Fruit fly (Drosophila melanogaster): Measurements from ENCODE around the gene Hsp70Ab.
"Not testable (repeated sequence)": the region's sequence is repeated elsewhere in the genome, so short reads cannot be mapped to it uniquely, and the experiment has no call there.

The Hsp70Ab gene

dm6 chr3R:11958235-11958634 is at the start of gene Hsp70Ab:
TSS of gene Hsp70Ab (plus strand) at chr3R:11958535.
- TF ChIP-seq usp (GFP tag; optimal IDR thresholded peaks at IDR 0.05); CG8478 (optimal IDR thresholded peaks at IDR 0.05); pan (optimal IDR thresholded peaks at IDR 0.05): not testable (repeated sequence)

dm6 chr3R:11920605-11921004 is 37.7 kb upstream of the Hsp70Ab start:
- TF ChIP-seq pan (optimal IDR thresholded peaks at IDR 0.05) (no peak), EcR (GFP tag; optimal IDR thresholded peaks at IDR 0.05) (no peak), usp (GFP tag; optimal IDR thresholded peaks at IDR 0.05) (no peak), CG8478 (optimal IDR thresholded peaks at IDR 0.05) (no peak), Dll (optimal IDR thresholded peaks at IDR 0.05) (no peak), psq (optimal IDR thresholded peaks at IDR 0.05) (no peak)

DNA sequence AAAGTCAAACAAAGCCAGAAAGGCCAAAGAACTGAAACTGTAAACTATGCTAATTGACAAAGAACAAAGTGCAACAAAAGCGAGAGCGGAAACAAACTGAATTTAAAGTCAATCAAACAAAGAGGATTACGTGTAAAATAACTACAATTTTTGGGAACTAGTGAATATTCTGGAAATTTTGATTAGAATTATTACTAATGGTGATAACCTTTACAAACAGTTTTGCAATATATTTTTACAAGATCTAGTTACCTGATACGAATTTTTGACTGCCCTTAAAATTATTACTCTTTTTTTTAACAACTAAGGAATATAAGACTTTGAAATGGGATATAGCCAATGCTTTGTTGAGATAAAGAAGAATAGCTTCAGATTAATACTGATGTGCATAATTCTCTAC is 27.4 kb upstream of the Hsp70Ab start, which contains the start of gene CG14731:
TSS of gene CG14731 (plus strand) at position 301 of the 400 bp plus-strand sequence.
- TF ChIP-seq psq (optimal IDR thresholded peaks at IDR 0.05), result no peak
- TF ChIP-seq CG8478 (optimal IDR thresholded peaks at IDR 0.05), result no peak
- no peak for TF ChIP-seq Dll (optimal IDR thresholded peaks at IDR 0.05)
- TF ChIP-seq usp (GFP tag; optimal IDR thresholded peaks at IDR 0.05), result no peak
- no peak for TF ChIP-seq pan (optimal IDR thresholded peaks at IDR 0.05)
- TF ChIP-seq EcR (GFP tag; optimal IDR thresholded peaks at IDR 0.05), result no peak

DNA sequence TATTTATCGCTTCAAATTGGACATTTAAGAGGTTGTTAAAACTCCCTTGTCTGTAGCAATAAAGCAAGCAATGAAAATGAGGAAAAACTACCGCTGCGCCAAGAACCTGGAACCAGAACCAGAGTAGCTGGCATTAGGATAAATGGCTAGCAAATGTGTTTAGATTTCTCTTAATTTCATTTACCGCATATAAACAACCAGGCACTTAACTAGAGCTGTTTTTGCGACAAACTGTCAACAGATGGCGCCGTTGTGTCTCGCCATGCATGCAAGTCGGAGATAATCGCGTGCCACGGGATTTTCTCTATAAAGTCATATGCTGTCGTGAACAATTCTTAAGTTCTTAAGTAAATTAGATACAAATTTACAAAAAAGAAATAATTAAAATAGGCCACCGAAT is 24.4 kb upstream of the Hsp70Ab start:
- TF ChIP-seq usp (GFP tag; optimal IDR thresholded peaks at IDR 0.05), result no peak
- TF ChIP-seq EcR (GFP tag; optimal IDR thresholded peaks at IDR 0.05), result no peak
- TF ChIP-seq Dll (optimal IDR thresholded peaks at IDR 0.05), result no peak

DNA sequence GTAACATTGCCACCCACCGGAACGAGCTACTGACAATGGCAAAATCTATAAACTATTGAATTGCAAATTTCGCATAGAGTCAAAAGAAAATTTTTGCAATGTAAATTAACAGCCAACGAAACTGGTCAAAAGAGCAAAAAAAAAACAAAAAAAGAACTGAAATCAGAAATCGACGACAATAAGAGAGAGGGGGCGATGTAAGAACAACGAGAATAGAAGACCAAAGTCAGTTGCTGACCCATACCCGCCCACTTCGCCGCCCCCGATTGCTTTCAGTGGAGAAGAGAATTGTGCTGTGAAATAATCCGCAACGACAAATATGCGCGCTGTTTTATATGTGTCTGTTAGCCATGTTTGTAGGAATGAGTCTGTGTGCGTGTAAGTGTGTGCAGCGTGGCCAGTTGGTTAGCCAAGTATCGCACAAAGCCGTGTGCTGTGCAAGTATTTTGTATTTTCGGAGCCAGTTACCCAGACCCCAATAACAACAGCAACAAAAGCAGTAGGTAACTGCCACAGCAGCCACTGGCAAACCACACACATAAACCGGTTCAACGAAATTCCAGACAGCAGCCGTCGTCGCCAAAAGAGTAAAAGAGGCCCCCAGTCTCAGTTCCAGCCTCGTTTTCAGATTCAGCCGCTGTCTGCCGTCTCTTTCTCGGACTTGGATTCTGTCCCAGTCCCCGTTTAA is 20.8 kb upstream of the Hsp70Ab start:
- no peak for TF ChIP-seq pan (optimal IDR thresholded peaks at IDR 0.05)
- no peak for TF ChIP-seq EcR (GFP tag; optimal IDR thresholded peaks at IDR 0.05)
- no peak for TF ChIP-seq usp (GFP tag; optimal IDR thresholded peaks at IDR 0.05)
- TF ChIP-seq Dll (optimal IDR thresholded peaks at IDR 0.05), result no peak
- no peak for TF ChIP-seq CG8478 (optimal IDR thresholded peaks at IDR 0.05)
- no peak for TF ChIP-seq psq (optimal IDR thresholded peaks at IDR 0.05)

DNA sequence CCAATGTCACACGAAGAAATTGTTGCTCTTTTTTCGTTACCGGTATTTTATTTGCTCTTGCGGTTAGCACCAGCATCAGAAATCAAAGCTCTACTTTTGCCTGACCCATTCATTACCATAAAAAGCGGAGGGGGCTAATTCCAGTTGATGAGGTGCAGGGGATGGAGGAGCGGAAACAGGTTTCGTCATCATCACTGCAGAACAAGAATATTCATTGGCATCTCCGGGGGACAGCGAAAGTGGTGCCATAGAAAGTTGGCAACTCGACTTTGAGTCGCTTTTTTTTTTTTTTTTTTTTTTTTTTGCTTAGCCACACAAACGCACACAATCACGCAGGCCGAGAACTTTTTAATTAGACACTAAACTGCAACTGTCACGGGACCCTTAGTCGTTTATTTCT is 17.2 kb upstream of the Hsp70Ab start:
- TF ChIP-seq psq (optimal IDR thresholded peaks at IDR 0.05) (no peak), pan (optimal IDR thresholded peaks at IDR 0.05) (no peak), Dll (optimal IDR thresholded peaks at IDR 0.05) (no peak), usp (GFP tag; optimal IDR thresholded peaks at IDR 0.05) (no peak), CG8478 (optimal IDR thresholded peaks at IDR 0.05) (no peak), EcR (GFP tag; optimal IDR thresholded peaks at IDR 0.05) (no peak)

DNA sequence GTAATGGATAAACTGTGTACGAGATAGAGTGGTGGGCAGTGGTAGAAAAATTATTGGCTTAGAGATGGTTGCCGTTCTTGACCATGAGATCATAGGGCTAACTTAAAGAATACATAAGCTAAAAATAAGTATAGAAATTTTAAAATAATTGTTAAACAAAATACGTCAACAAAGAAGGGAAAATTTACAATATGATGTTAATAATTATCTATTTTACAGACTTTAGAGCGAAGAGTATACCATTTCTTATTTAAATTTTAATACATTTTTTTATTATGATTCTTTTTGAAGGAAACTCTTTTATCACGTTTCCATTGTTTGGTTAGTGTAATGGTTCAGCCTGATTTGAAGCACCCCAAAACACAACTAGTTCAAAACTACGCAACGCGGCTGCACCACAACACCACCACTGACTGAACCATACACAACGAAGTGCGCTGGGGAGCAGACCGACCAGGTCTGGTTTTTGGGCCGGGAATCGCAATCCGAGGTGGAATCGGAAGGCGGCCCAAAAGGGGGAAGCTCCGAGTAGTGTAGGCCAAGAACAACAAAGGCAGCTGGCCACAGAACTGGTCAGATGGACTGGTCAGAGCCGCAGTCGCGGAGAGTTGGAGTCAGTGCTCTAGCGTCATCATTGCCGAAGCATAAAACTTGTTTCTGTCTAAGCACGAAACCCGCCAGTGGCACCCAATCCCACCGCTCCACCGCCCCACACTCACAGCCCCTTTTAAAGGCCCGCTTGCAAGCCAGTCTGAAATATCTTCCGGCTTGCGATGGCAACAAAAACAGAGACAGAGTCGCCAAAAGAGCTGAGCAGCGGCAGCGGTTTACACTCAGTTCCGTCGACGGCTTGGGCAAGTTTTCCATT is 12.7 kb upstream of the Hsp70Ab start:
- no peak for TF ChIP-seq EcR (GFP tag; optimal IDR thresholded peaks at IDR 0.05)
- no peak for TF ChIP-seq psq (optimal IDR thresholded peaks at IDR 0.05)
- no peak for TF ChIP-seq pan (optimal IDR thresholded peaks at IDR 0.05)
- no peak for TF ChIP-seq CG8478 (optimal IDR thresholded peaks at IDR 0.05)
- no peak for TF ChIP-seq Dll (optimal IDR thresholded peaks at IDR 0.05)
- no peak for TF ChIP-seq usp (GFP tag; optimal IDR thresholded peaks at IDR 0.05)

DNA sequence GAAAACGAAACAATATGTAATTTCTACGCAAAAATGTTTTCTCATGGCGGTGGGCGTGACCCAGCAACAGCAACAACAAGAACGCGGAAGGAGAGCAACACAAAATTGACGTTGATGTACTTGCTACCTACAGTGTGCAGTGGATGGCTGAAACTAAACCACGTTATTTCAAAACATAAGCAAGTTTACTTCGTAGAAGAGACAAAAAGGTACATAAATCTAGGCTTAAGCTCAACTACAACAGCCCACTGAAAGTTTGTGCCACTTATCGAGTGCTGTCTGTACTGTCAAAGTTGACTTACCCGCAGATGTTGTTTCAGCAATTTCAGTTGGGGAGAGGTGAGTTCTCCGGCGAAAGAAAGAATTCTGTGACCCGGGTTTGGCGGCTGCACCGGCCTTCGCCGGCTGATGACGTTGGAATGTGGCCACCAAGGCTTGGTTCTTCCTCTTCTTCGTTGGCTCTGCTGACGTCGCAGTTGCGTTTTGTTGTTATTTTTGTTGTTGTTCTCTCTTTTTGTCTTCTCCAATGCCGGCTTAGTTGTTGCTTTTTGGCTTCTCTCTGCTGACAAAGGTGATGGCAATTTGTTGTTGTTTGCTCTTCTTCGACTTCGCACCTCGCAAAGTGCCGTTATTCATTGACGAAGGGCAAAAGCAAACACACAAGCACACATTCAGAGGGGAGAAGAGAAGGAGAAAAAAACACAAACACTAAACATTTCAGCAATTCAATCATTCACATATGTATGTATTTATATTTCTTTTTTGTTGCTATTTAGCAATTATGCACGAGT is 11.1 kb upstream of the Hsp70Ab start:
- TF ChIP-seq EcR (GFP tag; optimal IDR thresholded peaks at IDR 0.05) (no peak), psq (optimal IDR thresholded peaks at IDR 0.05) (no peak), Dll (optimal IDR thresholded peaks at IDR 0.05) (no peak), usp (GFP tag; optimal IDR thresholded peaks at IDR 0.05) (no peak), CG8478 (optimal IDR thresholded peaks at IDR 0.05) (no peak), pan (optimal IDR thresholded peaks at IDR 0.05) (no peak)

DNA sequence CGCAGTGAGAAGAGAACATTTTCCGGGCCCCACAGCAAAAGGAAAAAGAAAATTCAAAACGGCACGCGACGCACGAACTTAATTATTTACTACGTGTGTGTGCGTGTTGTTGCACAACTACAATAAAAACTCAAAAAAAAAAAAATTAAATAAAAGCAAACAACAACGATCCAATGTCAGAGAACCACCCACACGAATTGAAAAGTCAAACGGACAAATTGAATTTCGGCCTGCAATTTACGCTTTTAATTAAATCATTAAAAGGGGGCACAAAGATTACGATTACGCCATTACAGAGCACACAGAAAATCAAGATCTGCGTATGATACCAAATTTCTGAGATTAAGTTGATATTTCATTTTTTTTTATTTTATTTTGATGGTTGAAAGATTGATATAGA is 10.4 kb upstream of the Hsp70Ab start:
- no peak for TF ChIP-seq Dll (optimal IDR thresholded peaks at IDR 0.05)
- TF ChIP-seq CG8478 (optimal IDR thresholded peaks at IDR 0.05), result no peak
- no peak for TF ChIP-seq psq (optimal IDR thresholded peaks at IDR 0.05)
- TF ChIP-seq pan (optimal IDR thresholded peaks at IDR 0.05), result no peak
- TF ChIP-seq usp (GFP tag; optimal IDR thresholded peaks at IDR 0.05), result no peak
- TF ChIP-seq EcR (GFP tag; optimal IDR thresholded peaks at IDR 0.05), result no peak

DNA sequence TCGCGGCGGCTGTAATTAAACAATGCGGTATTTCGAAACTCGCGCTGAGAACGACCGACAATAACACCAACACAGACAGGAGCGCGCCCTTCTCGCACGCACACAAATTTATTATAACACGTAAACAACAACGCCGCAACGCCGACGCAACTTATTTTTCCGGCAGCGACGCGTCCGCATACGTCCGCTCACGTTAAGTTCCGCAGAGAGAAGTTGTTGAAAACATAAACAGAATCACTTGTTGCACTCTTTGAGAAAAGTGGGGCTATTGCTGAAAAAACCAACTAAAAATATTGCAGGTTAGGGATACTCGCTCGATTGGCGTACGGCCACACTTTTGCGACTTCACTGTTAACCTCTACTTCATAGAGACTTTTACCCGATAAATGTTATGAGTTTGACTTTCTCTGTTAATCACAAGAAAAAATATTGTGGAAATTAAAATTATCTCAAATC is 9.4 kb upstream of the Hsp70Ab start, which contains the start of gene Cad87A:
TSS of gene Cad87A (minus strand) at position 227 of the 456 bp plus-strand sequence.
- no peak for TF ChIP-seq Dll (optimal IDR thresholded peaks at IDR 0.05)
- no peak for TF ChIP-seq pan (optimal IDR thresholded peaks at IDR 0.05)
- TF ChIP-seq EcR (GFP tag; optimal IDR thresholded peaks at IDR 0.05), result no peak
- TF ChIP-seq CG8478 (optimal IDR thresholded peaks at IDR 0.05), result no peak
- TF ChIP-seq usp (GFP tag; optimal IDR thresholded peaks at IDR 0.05), result no peak
- TF ChIP-seq psq (optimal IDR thresholded peaks at IDR 0.05), result no peak

DNA sequence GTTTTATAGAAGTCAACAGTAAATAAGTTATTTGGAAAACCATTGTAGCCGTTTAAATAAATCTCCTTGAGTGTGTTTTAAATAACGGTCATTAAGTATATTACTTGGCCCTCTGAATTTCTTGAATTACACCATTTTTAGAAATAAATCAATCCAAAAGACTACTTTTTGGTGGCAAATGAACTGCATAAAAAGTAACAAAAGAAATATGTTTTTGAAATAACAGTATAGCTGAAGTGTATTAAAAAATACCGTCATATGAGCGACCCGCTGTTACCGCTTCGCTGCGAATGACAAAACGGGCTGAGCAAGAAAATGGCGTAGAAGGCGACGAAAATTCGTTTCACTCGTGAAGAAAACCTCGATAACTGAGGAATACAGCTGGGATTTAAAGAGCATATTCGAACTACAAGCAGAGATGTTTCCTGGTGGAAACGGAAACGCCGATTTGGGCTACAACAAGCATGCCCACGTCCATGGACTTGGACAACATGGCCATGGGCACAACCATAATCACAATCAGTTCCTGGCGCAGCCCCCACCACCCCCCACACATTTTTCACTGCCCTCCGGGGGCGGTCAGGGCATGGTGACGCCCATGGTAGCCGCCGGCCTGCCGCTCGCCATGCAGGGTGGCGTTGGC is 8.8 kb upstream of the Hsp70Ab start, which contains the start of gene CG31211:
TSS of gene CG31211 (plus strand) at position 294 of the 643 bp plus-strand sequence.
- TF ChIP-seq Dll (optimal IDR thresholded peaks at IDR 0.05) (no peak), CG8478 (optimal IDR thresholded peaks at IDR 0.05) (no peak), EcR (GFP tag; optimal IDR thresholded peaks at IDR 0.05) (no peak), usp (GFP tag; optimal IDR thresholded peaks at IDR 0.05) (no peak), pan (optimal IDR thresholded peaks at IDR 0.05) (no peak), psq (optimal IDR thresholded peaks at IDR 0.05) (no peak)

All from whole organism.